Worm (Caenorhabditis elegans) whole organism, young adult: ENCODE results near the gene str-84.

ENCODE experiments used
- B0035.1 ChIP-seq: sonication (generic microtip); optimal IDR thresholded peaks from 2 replicates; lab custom pipeline; 2016; ENCODE audit warnings: missing genetic modification characterization, mild to moderate bottlenecking, missing compliant biosample characterization, missing genotype, missing genetic modification reagents
- T07F8.4 ChIP-seq: sonication (generic microtip); optimal IDR thresholded peaks from 2 replicates; lab custom pipeline; 2016; ENCODE audit warnings: mild to moderate bottlenecking, missing genetic modification characterization, moderate library complexity, missing compliant biosample characterization
- akir-1 ChIP-seq: fragments of 200-800 bp; sonication (Bioruptor generic); optimal IDR thresholded peaks from 2 replicates; lab custom pipeline; 2018; ENCODE audit warnings: mild to moderate bottlenecking, missing genetic modification characterization, moderate library complexity, missing compliant biosample characterization
- ama-1 ChIP-seq, 3 experiments: fragments of 150-350 bp in 1 of 3; sonication (generic microtip) in 2 of 3; optimal IDR thresholded peaks; 2 replicates each; lab custom pipeline; 2014 to 2018; ENCODE audit warnings: missing biosample characterization in 2 of 3, missing genetic modification characterization in 2 of 3, missing genetic modification reagents in 2 of 3
- attf-5 ChIP-seq: fragments of 200-800 bp; sonication (Bioruptor generic); optimal IDR thresholded peaks from 2 replicates; lab custom pipeline; 2018; ENCODE audit warnings: mild to moderate bottlenecking, missing genetic modification characterization, missing compliant biosample characterization
- ceh-27 ChIP-seq: fragments of 200-800 bp; sonication (Bioruptor generic); optimal IDR thresholded peaks from 2 replicates; lab custom pipeline; 2018; ENCODE audit warnings: mild to moderate bottlenecking, missing genetic modification characterization, moderate library complexity, missing compliant biosample characterization
- ceh-91 ChIP-seq: fragments of 200-800 bp; sonication (Bioruptor generic); IDR thresholded peaks from 2 replicates; pipeline ENCODE4 v1.3.6; 2022; ENCODE audit warnings: missing genetic modification reagents, missing genetic modification characterization, missing compliant biosample characterization
- lin-35 ChIP-seq, 3 experiments: fragments of 150-350 bp in 2 of 3; sonication (generic microtip) in 1 of 3; optimal IDR thresholded peaks; 2 replicates each; lab custom pipeline; 2014 to 2018; ENCODE audit warnings: missing biosample characterization in 3 of 3, missing genetic modification characterization in 3 of 3, missing genetic modification reagents in 3 of 3
- nfya-1 ChIP-seq: sonication (generic microtip); optimal IDR thresholded peaks from 2 replicates; lab custom pipeline; 2017; ENCODE audit warnings: antibody characterized with exemption, missing compliant biosample characterization, missing genetic modification characterization, borderline replicate concordance; ENCODE audit not compliant: insufficient read depth
- unc-62 ChIP-seq: fragments of 150-350 bp; optimal IDR thresholded peaks from 2 replicates; lab custom pipeline; 2014; ENCODE audit warnings: missing biosample characterization, missing genetic modification reagents, missing genetic modification characterization
- xnd-1 ChIP-seq: sonication (generic microtip); optimal IDR thresholded peaks from 2 replicates; lab custom pipeline; 2016; ENCODE audit warnings: missing genotype, missing genetic modification reagents, missing genetic modification characterization, missing compliant biosample characterization
- ztf-18 ChIP-seq: sonication (generic microtip); optimal IDR thresholded peaks from 2 replicates; lab custom pipeline; 2016; ENCODE audit warnings: missing genotype, mild to moderate bottlenecking, missing genetic modification characterization, missing compliant biosample characterization
- ztf-26 ChIP-seq: sonication (generic microtip); optimal IDR thresholded peaks from 2 replicates; lab custom pipeline; 2017; ENCODE audit warnings: missing genetic modification characterization, missing compliant biosample characterization

- TF ChIP-seq xnd-1 (tag; lab: Kevin White, UChicago) = no peak
- no peak for TF ChIP-seq ceh-27 (GFP tag; lab: Kevin White, UChicago)
- no peak for TF ChIP-seq unc-62 (GFP tag; lab: Kevin White, UChicago)
- TF ChIP-seq attf-5 = no peak
- TF ChIP-seq ztf-18 (tag; lab: Kevin White, UChicago) = no peak
- TF ChIP-seq B0035.1 (tag; lab: Kevin White, UChicago) = no peak
- no peak for TF ChIP-seq lin-35 (GFP tag; optimal IDR thresholded peaks at IDR 0.05; lab: Kevin White, UChicago)
- no peak for TF ChIP-seq ama-1 (optimal IDR thresholded peaks at IDR 0.05; lab: Kevin White, UChicago)
- TF ChIP-seq ama-1 (GFP tag; optimal IDR thresholded peaks at IDR 0.05; lab: Kevin White, UChicago) = no peak
- TF ChIP-seq T07F8.4 (tag; lab: Kevin White, UChicago) = no peak
- TF ChIP-seq akir-1 = no peak
- TF ChIP-seq ztf-26 = no peak
- TF ChIP-seq nfya-1 (tag; lab: Kevin White, UChicago) = no peak
- TF ChIP-seq ceh-91 (GFP tag; lab: Robert Waterston, UW) = no peak
Measured at ce11 chrV:9005243-9005642, 24.5 kb upstream of the str-84 start, which contains the start of gene srx-3.
